Fruit fly (Drosophila melanogaster) whole organism, prepupa: ENCODE data around the gene rdgB.

Experiments
- CG10631 ChIP-seq: fragments of 200-800 bp; sonication (Bioruptor generic); optimal IDR thresholded peaks from 2 replicates; lab custom pipeline; 2016; ENCODE audit warnings: missing biosample characterization, missing genetic modification characterization
- CG10669 ChIP-seq: fragments of 200-800 bp; sonication (Bioruptor generic); optimal IDR thresholded peaks from 3 replicates; lab custom pipeline; 2018; ENCODE audit warnings: missing biosample characterization, mild to moderate bottlenecking, missing genetic modification characterization, moderate library complexity
- CG11294 ChIP-seq: fragments of 200-800 bp; sonication (Bioruptor generic); IDR thresholded peaks from 2 replicates; pipeline ENCODE4 v1.3.6; 2022; ENCODE audit warnings: missing biosample characterization, missing genetic modification characterization
- CG11762 ChIP-seq: fragments of 200-800 bp; sonication (Bioruptor generic); optimal IDR thresholded peaks from 3 replicates; lab custom pipeline; 2016; ENCODE audit warnings: missing biosample characterization, missing genetic modification characterization; ENCODE audit not compliant: insufficient read depth
- CG15336 ChIP-seq: fragments of 200-800 bp; sonication (Bioruptor generic); IDR thresholded peaks from 2 replicates; pipeline ENCODE4 v1.3.6; 2022; ENCODE audit warnings: missing biosample characterization, missing genetic modification characterization
- CG1621 ChIP-seq: fragments of 200-800 bp; sonication (Bioruptor generic); optimal IDR thresholded peaks from 3 replicates; lab custom pipeline; 2018; ENCODE audit warnings: missing biosample characterization, mild to moderate bottlenecking, missing genetic modification characterization
- CG16779 ChIP-seq: fragments of 200-800 bp; sonication (Bioruptor generic); optimal IDR thresholded peaks from 3 replicates; lab custom pipeline; 2017; ENCODE audit warnings: missing biosample characterization, mild to moderate bottlenecking, missing genetic modification characterization
- CG3032 ChIP-seq: fragments of 200-800 bp; optimal IDR thresholded peaks from 2 replicates; lab custom pipeline; 2019; ENCODE audit warnings: missing biosample characterization, mild to moderate bottlenecking, missing genetic modification characterization, moderate library complexity
- CG32006 ChIP-seq: fragments of 200-800 bp; sonication (Bioruptor generic); optimal IDR thresholded peaks from 3 replicates; lab custom pipeline; 2017; ENCODE audit warnings: missing biosample characterization, mild to moderate bottlenecking, missing genetic modification characterization
- CG34406 ChIP-seq: fragments of 200-800 bp; sonication (Bioruptor generic); optimal IDR thresholded peaks from 3 replicates; lab custom pipeline; 2016; ENCODE audit warnings: missing biosample characterization, missing genetic modification characterization
- CG3919 ChIP-seq: fragments of 200-800 bp; sonication (Bioruptor generic); optimal IDR thresholded peaks from 3 replicates; lab custom pipeline; 2016; ENCODE audit warnings: missing biosample characterization, missing genetic modification characterization
- CG4318 ChIP-seq: fragments of 200-800 bp; sonication (Bioruptor generic); optimal IDR thresholded peaks from 3 replicates; lab custom pipeline; 2017; ENCODE audit warnings: missing biosample characterization, mild to moderate bottlenecking, missing genetic modification characterization
- CG6163 ChIP-seq: fragments of 200-800 bp; sonication (Bioruptor generic); IDR thresholded peaks from 3 replicates; pipeline ENCODE4 v1.3.6; 2022; ENCODE audit warnings: missing biosample characterization, missing genetic modification characterization
- CG6276 ChIP-seq: fragments of 200-800 bp; sonication (Bioruptor generic); optimal IDR thresholded peaks from 2 replicates; lab custom pipeline; 2017; ENCODE audit warnings: missing biosample characterization, mild to moderate bottlenecking, missing genetic modification characterization
- CG6808 ChIP-seq: fragments of 200-800 bp; sonication (Bioruptor generic); optimal IDR thresholded peaks from 3 replicates; lab custom pipeline; 2017; ENCODE audit warnings: missing biosample characterization, missing genetic modification characterization, mild to moderate bottlenecking, moderate library complexity, missing genetic modification reagents
- CG6854 ChIP-seq: fragments of 200-800 bp; sonication (Bioruptor generic); optimal IDR thresholded peaks from 2 replicates; lab custom pipeline; 2017; ENCODE audit warnings: missing biosample characterization, mild to moderate bottlenecking, missing genetic modification characterization
- CG7368 ChIP-seq: fragments of 200-800 bp; sonication (Bioruptor generic); optimal IDR thresholded peaks from 3 replicates; lab custom pipeline; 2016; ENCODE audit warnings: missing biosample characterization, missing genetic modification characterization
- CG8119 ChIP-seq: fragments of 200-800 bp; sonication (Bioruptor generic); IDR thresholded peaks from 3 replicates; pipeline ENCODE4 v1.3.6; 2022; ENCODE audit warnings: missing biosample characterization, missing genetic modification characterization
- CG8319 ChIP-seq: fragments of 200-800 bp; sonication (Bioruptor generic); optimal IDR thresholded peaks from 3 replicates; lab custom pipeline; 2016; ENCODE audit warnings: missing biosample characterization, missing genetic modification characterization
- CG8632 ChIP-seq: fragments of 200-800 bp; sonication (Bioruptor generic); optimal IDR thresholded peaks from 3 replicates; lab custom pipeline; 2016; ENCODE audit warnings: missing biosample characterization, missing genetic modification characterization
- Eip78C ChIP-seq: fragments of 200-800 bp; sonication (Bioruptor generic); peaks from one replicate; lab custom pipeline; 2016; ENCODE audit warnings: missing biosample characterization, missing genetic modification characterization
- Eip93F ChIP-seq: fragments of 200-800 bp; sonication (Bioruptor generic); optimal IDR thresholded peaks from 2 replicates; lab custom pipeline; 2016; ENCODE audit warnings: missing biosample characterization, mild to moderate bottlenecking, missing genetic modification characterization
- Ets21C ChIP-seq: fragments of 200-800 bp; sonication (Bioruptor generic); optimal IDR thresholded peaks from 3 replicates; lab custom pipeline; 2016; ENCODE audit warnings: missing biosample characterization, missing genetic modification characterization
- Ets96B ChIP-seq: fragments of 200-800 bp; optimal IDR thresholded peaks from 2 replicates; lab custom pipeline; 2019; ENCODE audit warnings: missing biosample characterization, mild to moderate bottlenecking, missing genetic modification characterization, moderate library complexity
- Gug ChIP-seq: fragments of 200-800 bp; sonication (Bioruptor generic); IDR thresholded peaks from 2 replicates; pipeline ENCODE4 v1.3.6; 2022; ENCODE audit warnings: missing biosample characterization, missing genetic modification characterization
- Hr38 ChIP-seq: sonication (Bioruptor generic); optimal IDR thresholded peaks from 2 replicates; lab custom pipeline; 2016; ENCODE audit warnings: missing biosample characterization, missing genetic modification characterization
- Hr39 ChIP-seq: fragments of 200-800 bp; sonication (Bioruptor generic); optimal IDR thresholded peaks from 2 replicates; lab custom pipeline; 2016; ENCODE audit warnings: missing biosample characterization, missing genetic modification characterization
- Lpt ChIP-seq: fragments of 200-800 bp; sonication (Bioruptor generic); optimal IDR thresholded peaks from 3 replicates; lab custom pipeline; 2016; ENCODE audit warnings: missing biosample characterization, missing genetic modification characterization
- Met ChIP-seq: fragments of 200-800 bp; sonication (Bioruptor generic); optimal IDR thresholded peaks from 3 replicates; lab custom pipeline; 2016; ENCODE audit warnings: missing biosample characterization, missing genetic modification characterization
- OdsH ChIP-seq: fragments of 200-800 bp; sonication (Bioruptor generic); optimal IDR thresholded peaks from 3 replicates; lab custom pipeline; 2016; ENCODE audit warnings: missing biosample characterization, missing genetic modification characterization
- Smox ChIP-seq: fragments of 200-800 bp; sonication (Bioruptor generic); optimal IDR thresholded peaks from 3 replicates; lab custom pipeline; 2016; ENCODE audit warnings: missing biosample characterization, missing genetic modification characterization
- Sox102F ChIP-seq: fragments of 200-800 bp; sonication (Bioruptor generic); optimal IDR thresholded peaks from 2 replicates; lab custom pipeline; 2016; ENCODE audit warnings: missing biosample characterization, mild to moderate bottlenecking, missing genetic modification characterization
- Sox14 ChIP-seq: fragments of 200-800 bp; sonication (Bioruptor generic); optimal IDR thresholded peaks from 3 replicates; lab custom pipeline; 2016; ENCODE audit warnings: missing biosample characterization, missing genetic modification characterization
- Sox15 ChIP-seq: fragments of 200-800 bp; sonication (Bioruptor generic); optimal IDR thresholded peaks from 3 replicates; lab custom pipeline; 2016; ENCODE audit warnings: missing biosample characterization, missing genetic modification characterization
- achi ChIP-seq: fragments of 200-800 bp; sonication (Bioruptor generic); optimal IDR thresholded peaks from 3 replicates; lab custom pipeline; 2016; ENCODE audit warnings: missing biosample characterization, missing genetic modification characterization
- cyc ChIP-seq: fragments of 200-800 bp; sonication (Bioruptor generic); optimal IDR thresholded peaks from 3 replicates; lab custom pipeline; 2016; ENCODE audit warnings: missing biosample characterization, missing genetic modification characterization
- dsx ChIP-seq: fragments of 200-800 bp; optimal IDR thresholded peaks from 3 replicates; lab custom pipeline; 2019; ENCODE audit warnings: missing biosample characterization, mild to moderate bottlenecking, missing genetic modification characterization, moderate library complexity; ENCODE audit not compliant: poor library complexity, severe bottlenecking
- eg ChIP-seq: fragments of 200-800 bp; sonication (Bioruptor generic); IDR thresholded peaks from 3 replicates; pipeline ENCODE4 v1.3.6; 2022; ENCODE audit warnings: missing biosample characterization, missing genetic modification characterization
- esn ChIP-seq: fragments of 200-800 bp; sonication (Bioruptor generic); optimal IDR thresholded peaks from 2 replicates; lab custom pipeline; 2016; ENCODE audit warnings: missing biosample characterization, mild to moderate bottlenecking, missing genetic modification characterization, moderate library complexity
- fd59A ChIP-seq: fragments of 200-800 bp; sonication (Bioruptor generic); optimal IDR thresholded peaks from 2 replicates; lab custom pipeline; 2017; ENCODE audit warnings: missing biosample characterization, mild to moderate bottlenecking, missing genetic modification characterization, missing genetic modification reagents
- fkh ChIP-seq: fragments of 200-800 bp; sonication (Bioruptor generic); optimal IDR thresholded peaks from 3 replicates; lab custom pipeline; 2017; ENCODE audit warnings: missing biosample characterization, mild to moderate bottlenecking, missing genetic modification characterization, moderate library complexity
- lz ChIP-seq: fragments of 200-800 bp; sonication (Bioruptor generic); optimal IDR thresholded peaks from 3 replicates; lab custom pipeline; 2016; ENCODE audit warnings: missing biosample characterization, missing genetic modification characterization
- ss ChIP-seq, 2 experiments: fragments of 200-800 bp; sonication (Bioruptor generic); optimal IDR thresholded peaks; 2 replicates in 1 of 2; 3 replicates in 1 of 2; lab custom pipeline; 2017 to 2018; ENCODE audit warnings: mild to moderate bottlenecking in 2 of 2, missing biosample characterization in 2 of 2, missing genetic modification characterization in 2 of 2, moderate library complexity in 1 of 2
- svp ChIP-seq: fragments of 200-800 bp; sonication (Bioruptor generic); peaks from one replicate; lab custom pipeline; 2016; ENCODE audit warnings: missing biosample characterization, missing genetic modification characterization
- topi ChIP-seq: fragments of 200-800 bp; sonication (Bioruptor generic); optimal IDR thresholded peaks from 3 replicates; lab custom pipeline; 2016; ENCODE audit warnings: missing biosample characterization, missing genetic modification characterization
- vri ChIP-seq: fragments of 200-800 bp; sonication (Bioruptor generic); optimal IDR thresholded peaks from 3 replicates; lab custom pipeline; 2016; ENCODE audit warnings: missing biosample characterization, mild to moderate bottlenecking, missing genetic modification characterization

Gene rdgB

DNA sequence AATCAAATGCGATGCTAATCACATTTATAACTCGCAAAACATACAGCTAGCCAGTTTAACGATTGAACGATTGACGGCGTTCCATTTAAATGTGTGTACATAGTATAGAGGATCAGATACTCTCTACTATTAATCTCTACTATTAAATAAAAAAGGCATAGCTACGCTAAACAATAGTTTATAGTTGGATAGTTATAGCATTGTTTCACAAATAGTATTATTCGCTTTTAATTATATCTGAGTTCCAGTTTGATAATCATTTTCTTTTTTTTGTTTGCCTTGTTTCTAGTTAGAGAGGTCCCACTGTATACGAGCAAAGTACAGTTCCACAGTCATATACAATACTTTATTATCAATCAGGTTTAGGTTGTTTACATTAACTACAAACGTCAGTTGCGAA, 17.1 kb downstream of the rdgB start:
- TF ChIP-seq CG11294 (GFP tag; lab: Robert Waterston, UW) (no peak), CG6276 (GFP tag; lab: Kevin White, UChicago) (peak; percentile 83), eg (GFP tag; lab: Robert Waterston, UW) (no peak), CG15336 (peak; percentile 58; the same call in 1 of the 2 replicates), fkh (GFP tag; lab: Kevin White, UChicago) (peak; percentile 26), topi (GFP tag; lab: Kevin White, UChicago) (no peak), CG10669 (GFP tag; lab: Kevin White, UChicago) (peak; percentile 39), CG11762 (GFP tag; lab: Kevin White, UChicago) (no peak), ss (GFP tag; optimal IDR thresholded peaks at IDR 0.05; lab: Kevin White, UChicago) (no peak), CG3032 (tag; lab: Kevin White, UChicago) (peak; percentile 25), Eip78C (GFP tag; lab: Kevin White, UChicago) (peak; percentile 72), Sox14 (GFP tag; lab: Kevin White, UChicago) (peak; percentile 8), svp (no peak), fd59A (GFP tag; lab: Kevin White, UChicago) (no peak)
- TF ChIP-seq, all 60 proteins: peak for 7

- TF ChIP-seq CG8319 (GFP tag; lab: Kevin White, UChicago) (peak; percentile 7), eg (GFP tag; lab: Robert Waterston, UW) (peak; percentile 86), cyc (peak; percentile 53), Hr38 (GFP tag; lab: Kevin White, UChicago) (no peak), svp (no peak), Ets96B (peak; percentile 37), Sox15 (GFP tag; lab: Kevin White, UChicago) (peak; percentile 36), CG3032 (tag; lab: Kevin White, UChicago) (peak; percentile 55), Sox14 (GFP tag; lab: Kevin White, UChicago) (peak; percentile 71), Met (peak; percentile 62), Smox (peak; percentile 64), CG3919 (GFP tag; lab: Kevin White, UChicago) (peak; percentile 59), Hr39 (GFP tag; lab: Kevin White, UChicago) (peak; percentile 64), CG10631 (GFP tag; lab: Kevin White, UChicago) (peak; percentile 63), achi (peak; percentile 38), Sox102F (GFP tag; lab: Kevin White, UChicago) (peak; percentile 46), CG32006 (peak; percentile 64), CG15336 (peak; percentile 60; the same call in 1 of the 2 replicates), CG8119 (no peak; the same call in 2 of the 3 replicates), CG7368 (GFP tag; lab: Kevin White, UChicago) (peak; percentile 31), CG4318 (no peak), Eip93F (no peak), CG8632 (GFP tag; lab: Kevin White, UChicago) (peak; percentile 12), Ets21C (GFP tag; lab: Kevin White, UChicago) (peak; percentile 51), CG1621 (tag; lab: Kevin White, UChicago) (peak; percentile 26), CG16779 (tag; lab: Kevin White, UChicago) (peak; percentile 52), vri (GFP tag; lab: Kevin White, UChicago) (peak; percentile 43), CG34406 (GFP tag; lab: Kevin White, UChicago) (peak; percentile 58), CG6163 (GFP tag; lab: Robert Waterston, UW) (peak; percentile 81; the same call in 2 of the 3 replicates), CG6808 (GFP tag; lab: Kevin White, UChicago) (peak; percentile 70), lz (peak; percentile 72), Eip78C (GFP tag; lab: Kevin White, UChicago) (peak; percentile 76), CG6854 (no peak), CG11762 (GFP tag; lab: Kevin White, UChicago) (peak; percentile 53), OdsH (GFP tag; lab: Kevin White, UChicago) (peak; percentile 66), esn (GFP tag; lab: Kevin White, UChicago) (peak; percentile 59), dsx (peak; percentile 17), fkh (GFP tag; lab: Kevin White, UChicago) (peak; percentile 31), Gug (peak; percentile 58), Lpt (peak; percentile 32), fd59A (GFP tag; lab: Kevin White, UChicago) (peak; percentile 3)
Measured at dm6 chrX:13781739-13782502, 19.4 kb downstream of the rdgB start, which contains the start of the genes CtsB and amrt. TSS of gene CtsB (minus strand) at chrX:13782170. TSS of gene amrt (plus strand) at chrX:13782459.
